Fruit fly (Drosophila melanogaster) whole organism, adult: Measurements from ENCODE around the gene RapGAP1.

Experiments used
- CG11617 ChIP-seq: fragments of 200-800 bp; sonication (Bioruptor generic); optimal IDR thresholded peaks from 2 replicates; lab custom pipeline; 2017; ENCODE audit warnings: mild to moderate bottlenecking, missing biosample characterization, missing genetic modification reagents, missing genetic modification characterization
- CG12768 ChIP-seq: fragments of 200-800 bp; sonication (Bioruptor generic); optimal IDR thresholded peaks from 2 replicates; lab custom pipeline; 2017; ENCODE audit warnings: missing biosample characterization, missing genetic modification characterization, mild to moderate bottlenecking, moderate library complexity, missing genetic modification reagents
- CG14711 ChIP-seq: fragments of 200-800 bp; sonication (Bioruptor generic); optimal IDR thresholded peaks from 2 replicates; lab custom pipeline; 2018; ENCODE audit warnings: missing biosample characterization, mild to moderate bottlenecking, missing genetic modification characterization, moderate library complexity
- CG1620 ChIP-seq: fragments of 200-800 bp; sonication (Bioruptor generic); optimal IDR thresholded peaks from 2 replicates; lab custom pipeline; 2016; ENCODE audit warnings: missing biosample characterization, missing genetic modification characterization
- CG33017 ChIP-seq: fragments of 200-800 bp; sonication (Bioruptor generic); optimal IDR thresholded peaks from 2 replicates; lab custom pipeline; 2018; ENCODE audit warnings: missing biosample characterization, mild to moderate bottlenecking, missing genetic modification characterization, moderate library complexity
- CG5204 ChIP-seq: fragments of 200-800 bp; sonication (Bioruptor generic); optimal IDR thresholded peaks from 2 replicates; lab custom pipeline; 2016; ENCODE audit warnings: missing biosample characterization, missing genetic modification characterization
- CG7045 ChIP-seq: fragments of 200-800 bp; sonication (Bioruptor generic); optimal IDR thresholded peaks from 2 replicates; lab custom pipeline; 2017; ENCODE audit warnings: missing biosample characterization, mild to moderate bottlenecking, missing genetic modification characterization
- CG7101 ChIP-seq: fragments of 200-800 bp; sonication (Bioruptor generic); optimal IDR thresholded peaks from 2 replicates; lab custom pipeline; 2018; ENCODE audit warnings: missing biosample characterization, mild to moderate bottlenecking, missing genetic modification characterization, moderate library complexity
- Clk ChIP-seq: fragments of 200-800 bp; sonication (Bioruptor generic); optimal IDR thresholded peaks from 2 replicates; lab custom pipeline; 2017; ENCODE audit warnings: missing biosample characterization, missing genetic modification characterization
- Crg-1 ChIP-seq: fragments of 200-800 bp; sonication (Bioruptor generic); optimal IDR thresholded peaks from 2 replicates; lab custom pipeline; 2016; ENCODE audit warnings: missing biosample characterization, missing genetic modification characterization
- Hr96 ChIP-seq: fragments of 200-800 bp; sonication (Bioruptor generic); optimal IDR thresholded peaks from 2 replicates; lab custom pipeline; 2016; ENCODE audit warnings: missing biosample characterization, missing genetic modification characterization
- Mnt ChIP-seq: fragments of 200-800 bp; sonication (Bioruptor generic); optimal IDR thresholded peaks from 2 replicates; lab custom pipeline; 2016; ENCODE audit warnings: missing biosample characterization, mild to moderate bottlenecking, missing genetic modification characterization
- bab1 ChIP-seq: fragments of 200-800 bp; sonication (Bioruptor generic); optimal IDR thresholded peaks from 3 replicates; lab custom pipeline; 2019; ENCODE audit warnings: missing biosample characterization, mild to moderate bottlenecking, missing genetic modification characterization, moderate library complexity
- cic ChIP-seq: fragments of 200-800 bp; sonication (Bioruptor generic); optimal IDR thresholded peaks from 2 replicates; lab custom pipeline; 2017; ENCODE audit warnings: missing biosample characterization, mild to moderate bottlenecking, missing genetic modification characterization, moderate library complexity
- cnc ChIP-seq, 2 experiments: fragments of >200 bp; optimal IDR thresholded peaks; 2 replicates each; lab custom pipeline; 2017
- kay ChIP-seq: fragments of 200-800 bp; sonication (Bioruptor generic); peaks from one replicate; lab custom pipeline; 2016; ENCODE audit warnings: missing biosample characterization, missing genetic modification characterization, borderline replicate concordance
- ovo ChIP-seq: fragments of 200-800 bp; sonication (Bioruptor generic); optimal IDR thresholded peaks from 2 replicates; lab custom pipeline; 2016; ENCODE audit warnings: missing biosample characterization, missing genetic modification characterization
- pad ChIP-seq: fragments of 200-800 bp; sonication (Bioruptor generic); optimal IDR thresholded peaks from 3 replicates; lab custom pipeline; 2017; ENCODE audit warnings: missing biosample characterization, missing genetic modification characterization, mild to moderate bottlenecking, moderate library complexity, missing genetic modification reagents
- tj ChIP-seq: fragments of 200-800 bp; sonication (Bioruptor generic); optimal IDR thresholded peaks from 3 replicates; lab custom pipeline; 2017; ENCODE audit warnings: missing biosample characterization, mild to moderate bottlenecking, missing genetic modification characterization, moderate library complexity
- toe ChIP-seq: fragments of 200-800 bp; sonication (Bioruptor generic); optimal IDR thresholded peaks from 2 replicates; lab custom pipeline; 2016; ENCODE audit warnings: missing biosample characterization, missing genetic modification characterization

Gene RapGAP1

dm6 chr2L:7581624-7582023 lies 2.8 kb upstream of the RapGAP1 start, which contains the start of gene Spn28B:
TSS of gene Spn28B (plus strand) at chr2L:7581924.
- no peak for TF ChIP-seq CG5204 (GFP tag; lab: Kevin White, UChicago)
- no peak for TF ChIP-seq Clk
- TF ChIP-seq ovo = no peak
- TF ChIP-seq CG1620 (GFP tag; lab: Kevin White, UChicago) = no peak
- TF ChIP-seq CG14711 (tag; lab: Kevin White, UChicago) = no peak
- TF ChIP-seq Mnt (GFP tag; lab: Kevin White, UChicago) = no peak
- no peak for TF ChIP-seq tj (GFP tag; lab: Kevin White, UChicago)
- no peak for TF ChIP-seq CG7101 (tag; lab: Kevin White, UChicago)
- TF ChIP-seq CG33017 (tag; lab: Kevin White, UChicago) = no peak

- TF ChIP-seq toe (no peak), CG14711 (tag; lab: Kevin White, UChicago) (peak; percentile 30), Mnt (GFP tag; lab: Kevin White, UChicago) (no peak), kay (GFP tag; lab: Kevin White, UChicago) (no peak), Hr96 (no peak), tj (GFP tag; lab: Kevin White, UChicago) (peak; percentile 85), CG7101 (tag; lab: Kevin White, UChicago) (no peak), CG7045 (GFP tag; lab: Kevin White, UChicago) (no peak), CG11617 (GFP tag; lab: Kevin White, UChicago) (no peak), ovo (no peak), bab1 (no peak), pad (no peak)
Measured at dm6 chr2L:7580676-7581253, 2.0 kb upstream of the RapGAP1 start.

dm6 chr2L:7577646-7578045 lies 1.1 kb downstream of the RapGAP1 start:
- no peak for TF ChIP-seq ovo
- no peak for TF ChIP-seq CG14711 (tag; lab: Kevin White, UChicago)
- TF ChIP-seq Hr96 = no peak
- no peak for TF ChIP-seq pad
- TF ChIP-seq CG7045 (GFP tag; lab: Kevin White, UChicago) = no peak
- TF ChIP-seq CG11617 (GFP tag; lab: Kevin White, UChicago) = no peak
- TF ChIP-seq Clk = no peak
- no peak for TF ChIP-seq CG12768 (GFP tag; lab: Kevin White, UChicago)
- no peak for TF ChIP-seq tj (GFP tag; lab: Kevin White, UChicago)
- no peak for TF ChIP-seq cic (GFP tag; lab: Kevin White, UChicago)
- no peak for TF ChIP-seq cnc (optimal IDR thresholded peaks at IDR 0.05; lab: Kevin White, UChicago)
- TF ChIP-seq kay (GFP tag; lab: Kevin White, UChicago) = no peak
- no peak for TF ChIP-seq Crg-1
- TF ChIP-seq bab1 = no peak
- no peak for TF ChIP-seq CG1620 (GFP tag; lab: Kevin White, UChicago)
- no peak for TF ChIP-seq Mnt (GFP tag; lab: Kevin White, UChicago)
- no peak for TF ChIP-seq toe
- no peak for TF ChIP-seq CG5204 (GFP tag; lab: Kevin White, UChicago)
- no peak for TF ChIP-seq CG7101 (tag; lab: Kevin White, UChicago)
- no peak for TF ChIP-seq CG33017 (tag; lab: Kevin White, UChicago)

dm6 chr2L:7576462-7577360 lies 2.1 kb downstream of the RapGAP1 start:
- TF ChIP-seq bab1 (peak; percentile 95), CG12768 (GFP tag; lab: Kevin White, UChicago) (peak; percentile 90), CG33017 (tag; lab: Kevin White, UChicago) (no peak), kay (GFP tag; lab: Kevin White, UChicago) (peak; percentile 46), ovo (peak; percentile 4), CG5204 (GFP tag; lab: Kevin White, UChicago) (peak; percentile 12), cic (GFP tag; lab: Kevin White, UChicago) (peak; percentile 67), pad (peak; percentile 66), cnc (optimal IDR thresholded peaks at IDR 0.05; lab: Kevin White, UChicago) (no peak), CG11617 (GFP tag; lab: Kevin White, UChicago) (peak; percentile 88), Clk (peak; percentile 82), Crg-1 (peak; percentile 21), toe (peak; percentile 90), CG14711 (tag; lab: Kevin White, UChicago) (peak; percentile 82), CG7101 (tag; lab: Kevin White, UChicago) (peak; percentile 68), CG1620 (GFP tag; lab: Kevin White, UChicago) (peak; percentile 44), Mnt (GFP tag; lab: Kevin White, UChicago) (no peak), CG7045 (GFP tag; lab: Kevin White, UChicago) (peak; percentile 93), tj (GFP tag; lab: Kevin White, UChicago) (peak; percentile 2), Hr96 (peak; percentile 86)

dm6 chr2L:7574257-7575125 lies 4.3 kb downstream of the RapGAP1 start:
- TF ChIP-seq tj (GFP tag; lab: Kevin White, UChicago) = peak; percentile 57
- TF ChIP-seq CG7101 (tag; lab: Kevin White, UChicago) = no peak
